Worm (Caenorhabditis elegans): ENCODE measurements around the gene Y71H2AR.2.

DNA sequence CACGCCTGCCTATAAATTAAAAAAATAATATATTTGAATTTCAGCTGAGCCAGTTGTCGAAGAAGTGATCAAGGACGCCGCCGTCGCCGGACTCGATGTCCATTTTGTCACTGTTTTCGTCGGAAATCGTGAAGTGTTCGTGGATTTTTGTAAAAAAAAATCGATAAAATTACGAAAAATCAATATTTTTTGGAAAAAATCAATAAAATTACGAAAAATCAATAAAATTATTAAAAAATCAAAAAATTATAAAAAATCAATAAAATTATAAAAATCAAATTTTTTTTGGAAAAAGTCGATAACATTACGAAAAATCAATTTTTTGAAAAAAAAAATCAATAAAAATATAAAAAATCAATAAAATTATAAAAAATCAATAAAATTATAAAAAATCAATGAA is 5.7 kb downstream of the Y71H2AR.2 start:
- TF ChIP-seq ref-1 (GFP tag; conservative IDR thresholded peaks at IDR 0.05) (no peak), klf-2 (GFP tag; conservative IDR thresholded peaks at IDR 0.05) (no peak)
